Worm (Caenorhabditis elegans) whole organism, early embryonic: Measurements from ENCODE around the gene fbxb-38.

Experiments used
- F13C5.2 ChIP-seq: sonication (generic microtip); optimal IDR thresholded peaks from 2 replicates; lab custom pipeline; 2017; ENCODE audit warnings: mild to moderate bottlenecking, missing genetic modification characterization, inconsistent platforms, missing compliant biosample characterization
- aly-1 ChIP-seq: sonication (generic microtip); optimal IDR thresholded peaks from 2 replicates; lab custom pipeline; 2016; ENCODE audit warnings: missing genetic modification characterization, missing compliant biosample characterization
- ama-1 ChIP-seq: fragments of 150-350 bp; optimal IDR thresholded peaks from 2 replicates; lab custom pipeline; 2014
- ceh-13 ChIP-seq: fragments of 200-800 bp; sonication (Bioruptor generic); optimal IDR thresholded peaks from 2 replicates; lab custom pipeline; 2018; ENCODE audit warnings: mild to moderate bottlenecking, missing genetic modification characterization, missing compliant biosample characterization
- ceh-36 ChIP-seq: sonication (generic microtip); optimal IDR thresholded peaks from 2 replicates; lab custom pipeline; 2016; ENCODE audit warnings: missing genetic modification characterization, inconsistent platforms, missing compliant biosample characterization
- flt-1 ChIP-seq: fragments of 200-800 bp; sonication (Bioruptor generic); IDR thresholded peaks from 2 replicates; pipeline ENCODE4 v1.3.6; 2022; ENCODE audit warnings: missing genetic modification characterization, missing compliant biosample characterization
- hmg-4 ChIP-seq: fragments of 200-800 bp; sonication (Bioruptor generic); optimal IDR thresholded peaks from 2 replicates; lab custom pipeline; 2018; ENCODE audit warnings: mild to moderate bottlenecking, missing genetic modification characterization, missing compliant biosample characterization
- scrt-1 ChIP-seq: fragments of 200-800 bp; sonication (Bioruptor generic); IDR thresholded peaks from 2 replicates; pipeline ENCODE4 v1.3.6; 2022; ENCODE audit warnings: missing genetic modification characterization, missing compliant biosample characterization
- sea-1 ChIP-seq: fragments of 200-800 bp; sonication (Bioruptor generic); conservative IDR thresholded peaks from 2 replicates; pipeline ENCODE4 v1.3.6; 2022; ENCODE audit warnings: missing genetic modification characterization, missing compliant biosample characterization
- tbx-11 ChIP-seq: fragments of 200-800 bp; sonication (Bioruptor generic); IDR thresholded peaks from 2 replicates; pipeline ENCODE4 v1.3.6; 2022; ENCODE audit warnings: missing genetic modification characterization, missing compliant biosample characterization
- tra-4 ChIP-seq: sonication (generic microtip); optimal IDR thresholded peaks from 2 replicates; lab custom pipeline; 2017; ENCODE audit warnings: missing genetic modification characterization, missing compliant biosample characterization

- TF ChIP-seq ceh-36 (tag; lab: Kevin White, UChicago) (no peak), F13C5.2 (no peak), ama-1 (lab: Kevin White, UChicago) (no peak), ceh-13 (GFP tag; lab: Kevin White, UChicago) (no peak), tbx-11 (no peak), tra-4 (no peak), aly-1 (tag; lab: Kevin White, UChicago) (no peak), flt-1 (GFP tag; lab: Robert Waterston, UW) (no peak), hmg-4 (GFP tag; lab: Kevin White, UChicago) (no peak), scrt-1 (GFP tag; lab: Robert Waterston, UW) (no peak), sea-1 (GFP tag; lab: Robert Waterston, UW) (no peak)
Measured at ce11 chrII:2186329-2186728, 17.8 kb upstream of the fbxb-38 start, which contains the start of gene gba-2.
